Fruit fly (Drosophila melanogaster) whole organism, adult: Measurements from ENCODE around the gene CG1640.

Experiments
- CG11617 ChIP-seq: fragments of 200-800 bp; sonication (Bioruptor generic); optimal IDR thresholded peaks from 2 replicates; lab custom pipeline; 2017; ENCODE audit warnings: mild to moderate bottlenecking, missing biosample characterization, missing genetic modification reagents, missing genetic modification characterization
- CG12768 ChIP-seq: fragments of 200-800 bp; sonication (Bioruptor generic); optimal IDR thresholded peaks from 2 replicates; lab custom pipeline; 2017; ENCODE audit warnings: missing biosample characterization, missing genetic modification characterization, mild to moderate bottlenecking, moderate library complexity, missing genetic modification reagents
- CG14711 ChIP-seq: fragments of 200-800 bp; sonication (Bioruptor generic); optimal IDR thresholded peaks from 2 replicates; lab custom pipeline; 2018; ENCODE audit warnings: missing biosample characterization, mild to moderate bottlenecking, missing genetic modification characterization, moderate library complexity
- CG1620 ChIP-seq: fragments of 200-800 bp; sonication (Bioruptor generic); optimal IDR thresholded peaks from 2 replicates; lab custom pipeline; 2016; ENCODE audit warnings: missing biosample characterization, missing genetic modification characterization
- CG33017 ChIP-seq: fragments of 200-800 bp; sonication (Bioruptor generic); optimal IDR thresholded peaks from 2 replicates; lab custom pipeline; 2018; ENCODE audit warnings: missing biosample characterization, mild to moderate bottlenecking, missing genetic modification characterization, moderate library complexity
- CG5204 ChIP-seq: fragments of 200-800 bp; sonication (Bioruptor generic); optimal IDR thresholded peaks from 2 replicates; lab custom pipeline; 2016; ENCODE audit warnings: missing biosample characterization, missing genetic modification characterization
- CG7045 ChIP-seq: fragments of 200-800 bp; sonication (Bioruptor generic); optimal IDR thresholded peaks from 2 replicates; lab custom pipeline; 2017; ENCODE audit warnings: missing biosample characterization, mild to moderate bottlenecking, missing genetic modification characterization
- CG7101 ChIP-seq: fragments of 200-800 bp; sonication (Bioruptor generic); optimal IDR thresholded peaks from 2 replicates; lab custom pipeline; 2018; ENCODE audit warnings: missing biosample characterization, mild to moderate bottlenecking, missing genetic modification characterization, moderate library complexity
- Clk ChIP-seq: fragments of 200-800 bp; sonication (Bioruptor generic); optimal IDR thresholded peaks from 2 replicates; lab custom pipeline; 2017; ENCODE audit warnings: missing biosample characterization, missing genetic modification characterization
- Crg-1 ChIP-seq: fragments of 200-800 bp; sonication (Bioruptor generic); optimal IDR thresholded peaks from 2 replicates; lab custom pipeline; 2016; ENCODE audit warnings: missing biosample characterization, missing genetic modification characterization
- Hr96 ChIP-seq: fragments of 200-800 bp; sonication (Bioruptor generic); optimal IDR thresholded peaks from 2 replicates; lab custom pipeline; 2016; ENCODE audit warnings: missing biosample characterization, missing genetic modification characterization
- Mnt ChIP-seq: fragments of 200-800 bp; sonication (Bioruptor generic); optimal IDR thresholded peaks from 2 replicates; lab custom pipeline; 2016; ENCODE audit warnings: missing biosample characterization, mild to moderate bottlenecking, missing genetic modification characterization
- bab1 ChIP-seq: fragments of 200-800 bp; sonication (Bioruptor generic); optimal IDR thresholded peaks from 3 replicates; lab custom pipeline; 2019; ENCODE audit warnings: missing biosample characterization, mild to moderate bottlenecking, missing genetic modification characterization, moderate library complexity
- cic ChIP-seq: fragments of 200-800 bp; sonication (Bioruptor generic); optimal IDR thresholded peaks from 2 replicates; lab custom pipeline; 2017; ENCODE audit warnings: missing biosample characterization, mild to moderate bottlenecking, missing genetic modification characterization, moderate library complexity
- cnc ChIP-seq, 2 experiments: fragments of >200 bp; optimal IDR thresholded peaks; 2 replicates each; lab custom pipeline; 2017
- kay ChIP-seq: fragments of 200-800 bp; sonication (Bioruptor generic); peaks from one replicate; lab custom pipeline; 2016; ENCODE audit warnings: missing biosample characterization, missing genetic modification characterization, borderline replicate concordance
- ovo ChIP-seq: fragments of 200-800 bp; sonication (Bioruptor generic); optimal IDR thresholded peaks from 2 replicates; lab custom pipeline; 2016; ENCODE audit warnings: missing biosample characterization, missing genetic modification characterization
- pad ChIP-seq: fragments of 200-800 bp; sonication (Bioruptor generic); optimal IDR thresholded peaks from 3 replicates; lab custom pipeline; 2017; ENCODE audit warnings: missing biosample characterization, missing genetic modification characterization, mild to moderate bottlenecking, moderate library complexity, missing genetic modification reagents
- tj ChIP-seq: fragments of 200-800 bp; sonication (Bioruptor generic); optimal IDR thresholded peaks from 3 replicates; lab custom pipeline; 2017; ENCODE audit warnings: missing biosample characterization, mild to moderate bottlenecking, missing genetic modification characterization, moderate library complexity
- toe ChIP-seq: fragments of 200-800 bp; sonication (Bioruptor generic); optimal IDR thresholded peaks from 2 replicates; lab custom pipeline; 2016; ENCODE audit warnings: missing biosample characterization, missing genetic modification characterization

CG1640 gene

dm6 chrX:13421059-13421458 lies 50.7 kb downstream of the CG1640 start:
- TF ChIP-seq CG14711 (tag; lab: Kevin White, UChicago) (no peak), ovo (no peak), cic (no peak), CG12768 (GFP tag; lab: Kevin White, UChicago) (no peak), CG1620 (GFP tag; lab: Kevin White, UChicago) (no peak), CG33017 (tag; lab: Kevin White, UChicago) (no peak), CG11617 (GFP tag; lab: Kevin White, UChicago) (no peak), bab1 (GFP tag; lab: Kevin White, UChicago) (no peak), cnc (optimal IDR thresholded peaks at IDR 0.05; lab: Kevin White, UChicago) (no peak), Crg-1 (GFP tag; lab: Kevin White, UChicago) (no peak), tj (GFP tag; lab: Kevin White, UChicago) (no peak), pad (GFP tag; lab: Kevin White, UChicago) (no peak), Hr96 (GFP tag; lab: Kevin White, UChicago) (no peak), toe (GFP tag; lab: Kevin White, UChicago) (no peak), CG7101 (no peak), Clk (no peak), kay (GFP tag; lab: Kevin White, UChicago) (no peak), CG5204 (no peak), Mnt (GFP tag; lab: Kevin White, UChicago) (no peak), CG7045 (GFP tag; lab: Kevin White, UChicago) (no peak)
